Worm (Caenorhabditis elegans): ENCODE results near the gene abu-10.

- TF ChIP-seq elt-3 (tag; optimal IDR thresholded peaks at IDR 0.05) (no peak), zip-4 (GFP tag; optimal IDR thresholded peaks at IDR 0.05) (no peak), lin-39 (tag; optimal IDR thresholded peaks at IDR 0.05) (no peak), nhr-11 (tag; optimal IDR thresholded peaks at IDR 0.05) (no peak), fkh-10 (GFP tag; optimal IDR thresholded peaks at IDR 0.05) (no peak), fos-1 (tag; optimal IDR thresholded peaks at IDR 0.05) (no peak), lin-13 (GFP tag; optimal IDR thresholded peaks at IDR 0.05) (no peak), pqm-1 (tag; optimal IDR thresholded peaks at IDR 0.05) (no peak), lsy-2 (tag; optimal IDR thresholded peaks at IDR 0.05) (no peak), fkh-8 (tag; optimal IDR thresholded peaks at IDR 0.05) (no peak)
Observed at ce11 chrX:3759820-3760219, 38.2 kb upstream of the abu-10 start.
